Fruit fly (Drosophila melanogaster) whole organism, embryonic: ENCODE results near the gene Etl1.
A peak's percentile ranks its signal among the peaks of the same experiment; 100 is the strongest.

Experiments used
- BtbVII ChIP-seq: fragments of 200-800 bp; sonication (Bioruptor generic); optimal IDR thresholded peaks from 3 replicates; lab custom pipeline; 2017; ENCODE audit warnings: missing biosample characterization, mild to moderate bottlenecking, missing genetic modification characterization
- C15 ChIP-seq: fragments of 200-800 bp; sonication (Bioruptor generic); IDR thresholded peaks from 3 replicates; pipeline ENCODE4 v1.3.6; 2022; ENCODE audit warnings: missing biosample characterization, missing genetic modification characterization
- CG13287 ChIP-seq: fragments of 200-800 bp; sonication (Bioruptor generic); IDR thresholded peaks from 2 replicates; pipeline ENCODE4 v1.3.6; 2022; ENCODE audit warnings: missing biosample characterization, missing genetic modification characterization; ENCODE audit not compliant: partially characterized antibody
- CG14014 ChIP-seq: fragments of 200-800 bp; sonication (Bioruptor generic); IDR thresholded peaks from 2 replicates; pipeline ENCODE4 v1.3.6; 2022; ENCODE audit warnings: missing biosample characterization, missing genetic modification characterization
- CG14710 ChIP-seq: fragments of 200-800 bp; sonication (Bioruptor generic); optimal IDR thresholded peaks from 3 replicates; lab custom pipeline; 2019; ENCODE audit warnings: missing biosample characterization, mild to moderate bottlenecking, missing genetic modification characterization, moderate library complexity
- CG1529 ChIP-seq: fragments of 200-800 bp; sonication (Bioruptor generic); optimal IDR thresholded peaks from 3 replicates; lab custom pipeline; 2018; ENCODE audit warnings: missing biosample characterization, missing genetic modification characterization
- CG16863 ChIP-seq: fragments of 200-800 bp; sonication (Bioruptor generic); optimal IDR thresholded peaks from 3 replicates; lab custom pipeline; 2016; ENCODE audit warnings: missing biosample characterization, missing genetic modification characterization
- CG18262 ChIP-seq: fragments of 200-800 bp; optimal IDR thresholded peaks from 3 replicates; lab custom pipeline; 2019; ENCODE audit warnings: missing biosample characterization, mild to moderate bottlenecking, missing genetic modification characterization, moderate library complexity
- CG18764 ChIP-seq: fragments of 200-800 bp; sonication (Bioruptor generic); optimal IDR thresholded peaks from 3 replicates; lab custom pipeline; 2016; ENCODE audit warnings: missing biosample characterization, missing genetic modification characterization
- CG3995 ChIP-seq: fragments of 200-800 bp; sonication (Bioruptor generic); optimal IDR thresholded peaks from 3 replicates; lab custom pipeline; 2016; ENCODE audit warnings: missing biosample characterization, missing genetic modification characterization
- CG4360 ChIP-seq: fragments of 200-800 bp; sonication (Bioruptor generic); IDR thresholded peaks from 2 replicates; pipeline ENCODE4 v1.3.6; 2022; ENCODE audit warnings: missing biosample characterization, missing genetic modification characterization
- CG4730 ChIP-seq: fragments of 200-800 bp; sonication (Bioruptor generic); IDR thresholded peaks from 2 replicates; pipeline ENCODE4 v1.3.6; 2022; ENCODE audit warnings: missing biosample characterization, missing genetic modification characterization
- CG5953 ChIP-seq: fragments of 200-800 bp; sonication (Bioruptor generic); IDR thresholded peaks from 2 replicates; pipeline ENCODE4 v1.3.6; 2022; ENCODE audit warnings: missing biosample characterization, missing genetic modification characterization
- CG7745 ChIP-seq: fragments of 200-800 bp; sonication (Bioruptor generic); optimal IDR thresholded peaks from 2 replicates; lab custom pipeline; 2018; ENCODE audit warnings: missing biosample characterization, mild to moderate bottlenecking, missing genetic modification characterization, moderate library complexity
- CG7786 ChIP-seq: fragments of 200-800 bp; sonication (Bioruptor generic); optimal IDR thresholded peaks from 2 replicates; lab custom pipeline; 2016; ENCODE audit warnings: missing biosample characterization, missing genetic modification characterization
- Dip3 ChIP-seq: fragments of 200-800 bp; sonication (Bioruptor generic); optimal IDR thresholded peaks from 3 replicates; lab custom pipeline; 2016; ENCODE audit warnings: missing biosample characterization, missing genetic modification characterization
- E2f2 ChIP-seq: fragments of 200-800 bp; sonication (Bioruptor generic); IDR thresholded peaks from 2 replicates; pipeline ENCODE4 v1.3.6; 2022; ENCODE audit warnings: missing biosample characterization, missing genetic modification characterization
- Fer1 ChIP-seq: fragments of 200-800 bp; sonication (Bioruptor generic); optimal IDR thresholded peaks from 2 replicates; lab custom pipeline; 2017; ENCODE audit warnings: missing biosample characterization, mild to moderate bottlenecking, missing genetic modification characterization
- Fer2 ChIP-seq: fragments of 200-800 bp; sonication (Bioruptor generic); optimal IDR thresholded peaks from 2 replicates; lab custom pipeline; 2018; ENCODE audit warnings: missing biosample characterization, mild to moderate bottlenecking, missing genetic modification characterization, moderate library complexity
- H2.0 ChIP-seq: fragments of 200-800 bp; sonication (Bioruptor generic); IDR thresholded peaks from 2 replicates; pipeline ENCODE4 v1.3.6; 2022; ENCODE audit warnings: missing biosample characterization, missing genetic modification characterization
- HLH54F ChIP-seq: fragments of 200-800 bp; sonication (Bioruptor generic); optimal IDR thresholded peaks from 3 replicates; lab custom pipeline; 2016; ENCODE audit warnings: missing biosample characterization, missing genetic modification characterization
- HLHmδ ChIP-seq: fragments of 200-800 bp; sonication (Bioruptor generic); optimal IDR thresholded peaks from 2 replicates; lab custom pipeline; 2018; ENCODE audit warnings: missing biosample characterization, mild to moderate bottlenecking, missing genetic modification characterization, moderate library complexity
- Hr39 ChIP-seq: fragments of >200 bp; optimal IDR thresholded peaks from 2 replicates; lab custom pipeline; 2017
- Hsf ChIP-seq: fragments of 200-800 bp; sonication (Bioruptor generic); optimal IDR thresholded peaks from 3 replicates; lab custom pipeline; 2016; ENCODE audit warnings: missing biosample characterization, missing genetic modification characterization
- Rx ChIP-seq: fragments of 200-800 bp; sonication (Bioruptor generic); IDR thresholded peaks from 2 replicates; pipeline ENCODE4 v1.3.6; 2022; ENCODE audit warnings: missing biosample characterization, missing genetic modification characterization
- Usf ChIP-seq: fragments of 200-800 bp; sonication (Bioruptor generic); optimal IDR thresholded peaks from 2 replicates; lab custom pipeline; 2017; ENCODE audit warnings: missing genotype, missing biosample characterization, missing genetic modification characterization
- abd-A ChIP-seq: fragments of 200-800 bp; sonication (Bioruptor generic); optimal IDR thresholded peaks from 3 replicates; lab custom pipeline; 2019; ENCODE audit warnings: missing biosample characterization, mild to moderate bottlenecking, missing genetic modification characterization, moderate library complexity
- ase ChIP-seq: fragments of 200-800 bp; sonication (Bioruptor generic); IDR thresholded peaks from 3 replicates; pipeline ENCODE4 v1.3.6; 2022; ENCODE audit warnings: missing biosample characterization, missing genetic modification characterization
- bigmax ChIP-seq: fragments of 200-800 bp; sonication (Bioruptor generic); optimal IDR thresholded peaks from 2 replicates; lab custom pipeline; 2018; ENCODE audit warnings: missing biosample characterization, mild to moderate bottlenecking, missing genetic modification characterization
- danr ChIP-seq: fragments of 200-800 bp; sonication (Bioruptor generic); IDR thresholded peaks from 2 replicates; pipeline ENCODE4 v1.3.6; 2022; ENCODE audit warnings: missing biosample characterization, missing genetic modification characterization
- dmrt99B ChIP-seq: fragments of 200-800 bp; sonication (Bioruptor generic); optimal IDR thresholded peaks from 2 replicates; lab custom pipeline; 2018; ENCODE audit warnings: missing biosample characterization, mild to moderate bottlenecking, missing genetic modification characterization, moderate library complexity
- ems ChIP-seq: fragments of 200-800 bp; sonication (Bioruptor generic); optimal IDR thresholded peaks from 3 replicates; lab custom pipeline; 2016; ENCODE audit warnings: missing biosample characterization, missing genetic modification characterization
- gcm2 ChIP-seq: fragments of 200-800 bp; sonication (Bioruptor generic); optimal IDR thresholded peaks from 2 replicates; lab custom pipeline; 2016; ENCODE audit warnings: missing biosample characterization, missing genetic modification characterization
- gem ChIP-seq: fragments of 200-800 bp; sonication (Bioruptor generic); optimal IDR thresholded peaks from 2 replicates; lab custom pipeline; 2019; ENCODE audit warnings: missing biosample characterization, mild to moderate bottlenecking, missing genetic modification characterization, moderate library complexity
- gro ChIP-seq: fragments of 200-800 bp; sonication (Bioruptor generic); optimal IDR thresholded peaks from 2 replicates; lab custom pipeline; 2016; ENCODE audit warnings: missing biosample characterization, missing genetic modification characterization
- insv ChIP-seq, 2 experiments: fragments of 200-800 bp; sonication (Bioruptor generic); optimal IDR thresholded peaks; 3 replicates each; lab custom pipeline; 2016 to 2018; ENCODE audit warnings: missing biosample characterization in 2 of 2, missing genetic modification characterization in 2 of 2
- inv ChIP-seq: fragments of 200-800 bp; sonication (Bioruptor generic); IDR thresholded peaks from 2 replicates; pipeline ENCODE4 v1.3.6; 2022; ENCODE audit warnings: missing biosample characterization, missing genetic modification characterization; ENCODE audit not compliant: partially characterized antibody
- nau ChIP-seq: fragments of 200-800 bp; sonication (Bioruptor generic); optimal IDR thresholded peaks from 3 replicates; lab custom pipeline; 2017; ENCODE audit warnings: missing biosample characterization, mild to moderate bottlenecking, missing genetic modification characterization, missing genetic modification reagents
- prd ChIP-seq, 3 experiments: fragments of >200 bp in 2 of 3; fragments of 200-800 bp in 1 of 3; sonication (Bioruptor generic) in 1 of 3; optimal IDR thresholded peaks in 2 of 3; IDR thresholded peaks in 1 of 3; 2 replicates in 2 of 3; 3 replicates in 1 of 3; pipeline versions ENCODE4 v1.3.6 to Lab custom; 2017 to 2022; ENCODE audit warnings: missing biosample characterization in 1 of 3, missing genetic modification characterization in 1 of 3
- sc ChIP-seq, 3 experiments: fragments of >200 bp in 2 of 3; fragments of 200-800 bp in 1 of 3; sonication (Bioruptor generic) in 1 of 3; optimal IDR thresholded peaks; 2 replicates in 2 of 3; 3 replicates in 1 of 3; lab custom pipeline; 2017; ENCODE audit warnings: mild to moderate bottlenecking in 1 of 3, missing biosample characterization in 1 of 3, missing genetic modification characterization in 1 of 3, missing genetic modification reagents in 1 of 3
- scrt ChIP-seq: fragments of 200-800 bp; sonication (Bioruptor generic); optimal IDR thresholded peaks from 2 replicates; lab custom pipeline; 2018; ENCODE audit warnings: missing biosample characterization, mild to moderate bottlenecking, missing genetic modification characterization, moderate library complexity
- sens-2 ChIP-seq: fragments of 200-800 bp; sonication (Bioruptor generic); IDR thresholded peaks from 2 replicates; pipeline ENCODE4 v1.3.6; 2022; ENCODE audit warnings: missing biosample characterization, missing genetic modification characterization
- sim ChIP-seq: fragments of 200-800 bp; sonication (Bioruptor generic); IDR thresholded peaks from 2 replicates; pipeline ENCODE4 v1.3.6; 2022; ENCODE audit warnings: missing biosample characterization, missing genetic modification characterization
- sr ChIP-seq: fragments of 200-800 bp; sonication (Bioruptor generic); IDR thresholded peaks from 3 replicates; pipeline ENCODE4 v1.3.6; 2022; ENCODE audit warnings: missing biosample characterization, missing genetic modification characterization
- tin ChIP-seq: fragments of 200-800 bp; sonication (Bioruptor generic); optimal IDR thresholded peaks from 3 replicates; lab custom pipeline; 2016; ENCODE audit warnings: missing biosample characterization, missing genetic modification characterization
- vnd ChIP-seq: fragments of 200-800 bp; sonication (Bioruptor generic); IDR thresholded peaks from 3 replicates; pipeline ENCODE4 v1.3.6; 2022; ENCODE audit warnings: missing biosample characterization, missing genetic modification characterization; ENCODE audit not compliant: partially characterized antibody
- wek ChIP-seq: fragments of 200-800 bp; sonication (Bioruptor generic); optimal IDR thresholded peaks from 3 replicates; lab custom pipeline; 2018; ENCODE audit warnings: missing biosample characterization, mild to moderate bottlenecking, missing genetic modification characterization, moderate library complexity
- z ChIP-seq: fragments of 200-800 bp; sonication (Bioruptor generic); IDR thresholded peaks from 3 replicates; pipeline ENCODE4 v1.3.6; 2022; ENCODE audit warnings: missing biosample characterization, missing genetic modification characterization
- zfh2 ChIP-seq: fragments of 200-800 bp; sonication (Bioruptor generic); optimal IDR thresholded peaks from 2 replicates; lab custom pipeline; 2016; ENCODE audit warnings: missing biosample characterization, missing genetic modification characterization

The Etl1 gene

DNA sequence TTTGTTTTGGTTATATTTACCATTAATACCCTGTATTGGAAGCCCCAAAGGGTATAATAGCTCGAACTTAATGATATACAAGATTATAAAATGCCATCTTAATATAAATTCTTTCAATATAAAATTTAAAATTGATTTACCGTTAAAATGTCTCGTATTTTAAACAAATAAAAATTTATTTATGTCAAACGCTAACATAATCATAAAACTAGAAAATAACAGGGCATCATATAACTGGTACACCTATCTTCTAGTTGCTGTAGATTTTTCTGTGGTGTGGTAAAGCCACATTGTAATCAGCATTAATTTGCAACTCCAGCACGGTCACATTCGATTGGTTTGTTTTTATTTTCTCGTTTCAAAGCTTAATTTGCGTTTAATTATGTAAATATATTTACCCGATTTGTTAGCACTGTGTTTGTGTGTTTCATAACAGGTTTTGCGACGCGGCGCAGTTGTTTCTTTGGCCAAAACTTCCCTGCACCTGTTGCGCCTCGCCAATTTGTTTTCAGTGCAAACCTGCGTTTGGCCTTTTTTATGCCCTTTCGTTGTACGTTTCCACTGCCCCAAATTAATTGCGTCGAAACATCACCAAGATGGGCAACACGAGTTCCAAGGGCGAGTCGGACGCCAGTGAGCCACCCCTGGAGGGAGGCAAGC, 44.7 kb upstream of the Etl1 start, which contains the start of the genes CG4658 and CG5846 (continued):
- TF ChIP-seq prd (optimal IDR thresholded peaks at IDR 0.05; lab: Kevin White, UChicago): no peak
- TF ChIP-seq prd (GFP tag; IDR thresholded peaks at IDR 0.05; lab: Robert Waterston, UW): peak; percentile 98
- peak; percentile 91 for TF ChIP-seq scrt (GFP tag; lab: Kevin White, UChicago)
- peak; percentile 88 for TF ChIP-seq Fer1
- peak; percentile 38; the same call in 1 of the 2 replicates for TF ChIP-seq CG4360 (GFP tag; lab: Robert Waterston, UW)
- peak; percentile 94 for TF ChIP-seq Hsf (GFP tag; lab: Kevin White, UChicago)
- TF ChIP-seq abd-A (tag; lab: Kevin White, UChicago): no peak
- TF ChIP-seq CG1529 (GFP tag; lab: Kevin White, UChicago): peak; percentile 79
- TF ChIP-seq wek: peak; percentile 39
- no peak for TF ChIP-seq sc (optimal IDR thresholded peaks at IDR 0.05; lab: Kevin White, UChicago)
- TF ChIP-seq sc (GFP tag; optimal IDR thresholded peaks at IDR 0.05; lab: Kevin White, UChicago): peak; percentile 82
- TF ChIP-seq Hr39: no peak
- peak; percentile 94 for TF ChIP-seq dmrt99B (tag; lab: Kevin White, UChicago)
- peak; percentile 74 for TF ChIP-seq BtbVII (GFP tag; lab: Kevin White, UChicago)
- TF ChIP-seq CG3995: peak; percentile 36
- peak; percentile 75 for TF ChIP-seq sens-2 (GFP tag; lab: Robert Waterston, UW)
- TF ChIP-seq sim: peak; percentile 93
- TF ChIP-seq ems (GFP tag; lab: Kevin White, UChicago): peak; percentile 80
- no peak for TF ChIP-seq inv (GFP tag; lab: Robert Waterston, UW)
- TF ChIP-seq nau: no peak
- peak; percentile 78 for TF ChIP-seq Dip3 (GFP tag; lab: Kevin White, UChicago)
- TF ChIP-seq CG14710 (tag; lab: Kevin White, UChicago): peak; percentile 96
- peak; percentile 52 for TF ChIP-seq gro
- peak; percentile 92 for TF ChIP-seq tin (GFP tag; lab: Kevin White, UChicago)
- TF ChIP-seq gcm2 (GFP tag; lab: Kevin White, UChicago): peak; percentile 25
- peak; percentile 87 for TF ChIP-seq CG16863
- TF ChIP-seq z (GFP tag; lab: Robert Waterston, UW): peak; percentile 56; the same call in 1 of the 3 replicates
- TF ChIP-seq ase (GFP tag; lab: Robert Waterston, UW): peak; percentile 92
- peak; percentile 91 for TF ChIP-seq H2.0
- TF ChIP-seq Fer2: peak; percentile 79
- TF ChIP-seq zfh2 (GFP tag; lab: Kevin White, UChicago): peak; percentile 54
- peak; percentile 97 for TF ChIP-seq CG18262
- peak; percentile 22 for TF ChIP-seq bigmax
- peak; percentile 82 for TF ChIP-seq Rx (GFP tag; lab: Robert Waterston, UW)
- TF ChIP-seq Usf: peak; percentile 77
- TF ChIP-seq CG4730 (GFP tag; lab: Robert Waterston, UW): peak; percentile 92
- TF ChIP-seq CG13287 (GFP tag; lab: Robert Waterston, UW): peak; percentile 41; the same call in 1 of the 2 replicates
- peak; percentile 74 for TF ChIP-seq CG7786
- TF ChIP-seq danr (GFP tag; lab: Robert Waterston, UW): peak; percentile 90
- peak; percentile 86 for TF ChIP-seq CG5953 (GFP tag; lab: Robert Waterston, UW)
- peak; percentile 75 for TF ChIP-seq HLH54F (GFP tag; lab: Kevin White, UChicago)
- TF ChIP-seq CG7745: peak; percentile 69
- no peak for TF ChIP-seq HLHmδ (GFP tag; lab: Kevin White, UChicago)
- peak; percentile 98 for TF ChIP-seq gem (tag; lab: Kevin White, UChicago)
- peak; percentile 44; the same call in 1 of the 3 replicates for TF ChIP-seq sr (GFP tag; lab: Robert Waterston, UW)
- TF ChIP-seq vnd (GFP tag; lab: Robert Waterston, UW): no peak
- TF ChIP-seq CG14014 (GFP tag; lab: Robert Waterston, UW): peak; percentile 92
- peak; percentile 81 for TF ChIP-seq E2f2
- peak in 1 of 2 experiments; percentile 39 for TF ChIP-seq insv (GFP tag; optimal IDR thresholded peaks at IDR 0.05; lab: Kevin White, UChicago)
- peak; percentile 78; the same call in 2 of the 3 replicates for TF ChIP-seq C15 (GFP tag; lab: Robert Waterston, UW)
- peak; percentile 93 for TF ChIP-seq CG18764 (GFP tag; lab: Kevin White, UChicago)
